Worm (Caenorhabditis elegans): ENCODE results near the gene pals-26.
A peak's percentile ranks its signal among the peaks of the same experiment; 100 is the strongest.

DNA sequence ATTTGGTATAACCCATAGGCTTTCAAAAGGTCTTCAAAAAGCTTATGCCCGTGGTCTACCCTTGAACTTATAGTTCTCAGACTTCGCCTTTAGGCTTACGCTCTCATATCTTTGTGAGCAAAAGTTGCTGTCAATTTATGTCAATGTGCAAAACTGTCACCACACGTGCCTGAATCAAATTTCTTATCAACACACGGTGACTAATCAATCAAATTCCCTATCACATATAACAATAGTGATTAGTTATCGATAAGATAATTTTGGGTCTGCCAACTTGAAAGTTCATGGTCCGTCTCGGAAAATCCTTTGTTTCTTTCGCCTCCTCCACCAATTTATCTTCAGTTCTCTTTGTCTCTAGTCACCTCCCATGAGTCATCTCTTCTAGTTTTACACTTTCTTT, 17.5 kb upstream of the pals-26 start:
- TF ChIP-seq aly-2 (tag; optimal IDR thresholded peaks at IDR 0.05): no peak
- peak; percentile 78 for TF ChIP-seq fos-1 (tag; optimal IDR thresholded peaks at IDR 0.05)
- TF ChIP-seq lsy-2 (tag; optimal IDR thresholded peaks at IDR 0.05): no peak
- TF ChIP-seq nhr-237 (tag; optimal IDR thresholded peaks at IDR 0.05): no peak
- TF ChIP-seq nhr-10 (tag; optimal IDR thresholded peaks at IDR 0.05): no peak
- no peak for TF ChIP-seq zag-1 (tag; optimal IDR thresholded peaks at IDR 0.05)
- TF ChIP-seq unc-62 (GFP tag; optimal IDR thresholded peaks at IDR 0.05): no peak
- TF ChIP-seq lin-13 (GFP tag; optimal IDR thresholded peaks at IDR 0.05): no peak
- TF ChIP-seq ztf-4 (tag; optimal IDR thresholded peaks at IDR 0.05): no peak
- no peak for TF ChIP-seq ama-1 (optimal IDR thresholded peaks at IDR 0.05)
- TF ChIP-seq egl-27 (tag; optimal IDR thresholded peaks at IDR 0.05): no peak

Measured in whole organism, L2 larva.